Fruit fly (Drosophila melanogaster): ENCODE measurements around the gene CG1136.

DNA sequence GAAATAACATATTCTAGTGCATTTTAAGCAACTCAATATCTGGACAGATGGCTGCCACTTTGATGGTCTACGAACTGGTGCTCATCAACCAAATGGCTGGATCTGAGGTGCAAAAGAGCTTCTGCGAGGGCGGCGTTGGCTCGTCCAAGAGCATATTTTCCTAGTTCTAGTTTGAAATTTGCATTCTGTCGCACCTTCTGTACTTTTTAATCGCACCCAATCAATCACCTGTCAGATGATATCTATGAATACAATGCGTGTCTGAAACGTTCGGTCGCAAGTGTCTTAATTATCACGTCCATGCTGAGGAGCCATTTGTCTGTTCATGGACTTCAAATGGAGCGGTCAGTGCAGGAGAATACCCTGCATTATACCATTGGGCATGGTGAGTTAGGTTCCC lies 14.6 kb upstream of the CG1136 start, which contains the start of the genes Gr64d and Gr64e:
- TF ChIP-seq Dif (GFP tag; optimal IDR thresholded peaks at IDR 0.05; ENCODE audit: partially characterized antibody): no peak
- no peak for TF ChIP-seq br (GFP tag; optimal IDR thresholded peaks at IDR 0.05)
- TF ChIP-seq h (GFP tag; optimal IDR thresholded peaks at IDR 0.05): no peak
- no peak for TF ChIP-seq GATAd (GFP tag; optimal IDR thresholded peaks at IDR 0.05)

Measured in whole organism, wandering third instar larva.